Worm (Caenorhabditis elegans): ENCODE data around the gene W06D11.3.
A peak's percentile ranks its signal among the peaks of the same experiment; 100 is the strongest.

The W06D11.3 gene

ce11 chrX:12333479-12333878, 35.0 kb downstream of the W06D11.3 start, which contains the start of gene srd-47:
srd-47 (plus strand) TSS chrX:12333642.
- TF ChIP-seq syd-9 (tag; optimal IDR thresholded peaks at IDR 0.05), result no peak
- TF ChIP-seq ceh-34 (tag; optimal IDR thresholded peaks at IDR 0.05), result no peak
- TF ChIP-seq mec-3 (tag; optimal IDR thresholded peaks at IDR 0.05; ENCODE audit: borderline replicate concordance), result no peak
- TF ChIP-seq sdc-2 (tag; optimal IDR thresholded peaks at IDR 0.05), result no peak
- TF ChIP-seq pqm-1 (tag; optimal IDR thresholded peaks at IDR 0.05), result no peak
- TF ChIP-seq eyg-1 (tag; optimal IDR thresholded peaks at IDR 0.05), result no peak
- no peak for TF ChIP-seq lin-11 (tag; optimal IDR thresholded peaks at IDR 0.05)
- no peak for TF ChIP-seq ceh-2 (tag; optimal IDR thresholded peaks at IDR 0.05)
- TF ChIP-seq ceh-31 (tag; optimal IDR thresholded peaks at IDR 0.05), result no peak
- TF ChIP-seq pha-2 (tag; optimal IDR thresholded peaks at IDR 0.05), result no peak
- TF ChIP-seq ttx-3 (tag; optimal IDR thresholded peaks at IDR 0.05), result no peak
- TF ChIP-seq ceh-30 (tag; optimal IDR thresholded peaks at IDR 0.05), result no peak
- TF ChIP-seq gmeb-2 (tag; optimal IDR thresholded peaks at IDR 0.05), result no peak
- TF ChIP-seq tbx-7 (tag; optimal IDR thresholded peaks at IDR 0.05), result no peak
- no peak for TF ChIP-seq rnt-1 (tag; optimal IDR thresholded peaks at IDR 0.05)
- no peak for TF ChIP-seq C08G9.2 (tag; optimal IDR thresholded peaks at IDR 0.05)
- TF ChIP-seq lim-6 (tag; optimal IDR thresholded peaks at IDR 0.05), result no peak
- TF ChIP-seq nhr-232 (tag; optimal IDR thresholded peaks at IDR 0.05), result no peak

ce11 chrX:12335808-12336207, 37.3 kb downstream of the W06D11.3 start, which contains the start of gene srd-48:
srd-48 (plus strand) TSS chrX:12336108.
- TF ChIP-seq npax-4 (tag; optimal IDR thresholded peaks at IDR 0.05) (no peak), ceh-22 (tag; optimal IDR thresholded peaks at IDR 0.05) (no peak), ama-1 (optimal IDR thresholded peaks at IDR 0.05) (no peak), fax-1 (tag; optimal IDR thresholded peaks at IDR 0.05) (no peak), hlh-6 (tag; optimal IDR thresholded peaks at IDR 0.05) (no peak), pqm-1 (tag; optimal IDR thresholded peaks at IDR 0.05) (no peak), ceh-2 (tag; optimal IDR thresholded peaks at IDR 0.05) (no peak), zip-5 (tag; optimal IDR thresholded peaks at IDR 0.05) (no peak), sdc-2 (tag; optimal IDR thresholded peaks at IDR 0.05) (no peak)

- TF ChIP-seq ceh-30 (tag; optimal IDR thresholded peaks at IDR 0.05), result no peak
- TF ChIP-seq che-1 (tag; optimal IDR thresholded peaks at IDR 0.05), result peak; percentile 42
- TF ChIP-seq ceh-31 (tag; optimal IDR thresholded peaks at IDR 0.05), result no peak
- TF ChIP-seq rnt-1 (tag; optimal IDR thresholded peaks at IDR 0.05), result no peak
- TF ChIP-seq elt-2 (tag; optimal IDR thresholded peaks at IDR 0.05), result peak; percentile 27
- no peak for TF ChIP-seq ceh-19 (GFP tag; optimal IDR thresholded peaks at IDR 0.05)
- peak; percentile 23 for TF ChIP-seq ttx-3 (tag; optimal IDR thresholded peaks at IDR 0.05)
- no peak for TF ChIP-seq F13H6.1 (tag; optimal IDR thresholded peaks at IDR 0.05)
- no peak for TF ChIP-seq hlh-15 (tag; optimal IDR thresholded peaks at IDR 0.05)
- TF ChIP-seq tbx-2 (tag; optimal IDR thresholded peaks at IDR 0.05), result no peak
- peak; percentile 9 for TF ChIP-seq sdc-2 (tag; optimal IDR thresholded peaks at IDR 0.05)
- TF ChIP-seq unc-42 (tag; optimal IDR thresholded peaks at IDR 0.05), result no peak
- no peak for TF ChIP-seq odd-2 (tag; optimal IDR thresholded peaks at IDR 0.05)
These were observed 39.5 kb downstream of the W06D11.3 start, which contains the start of gene srd-44 for ce11 chrX:12337846-12338490. srd-44 (plus strand) TSS chrX:12338440.

- TF ChIP-seq nhr-232 (tag; optimal IDR thresholded peaks at IDR 0.05) (no peak), syd-9 (tag; optimal IDR thresholded peaks at IDR 0.05) (no peak), ceh-14 (tag; optimal IDR thresholded peaks at IDR 0.05) (no peak), sox-4 (tag; optimal IDR thresholded peaks at IDR 0.05) (no peak), elt-2 (tag; optimal IDR thresholded peaks at IDR 0.05) (no peak), che-1 (tag; optimal IDR thresholded peaks at IDR 0.05) (no peak), nhr-11 (tag; optimal IDR thresholded peaks at IDR 0.05) (no peak)
These were observed 42.9 kb downstream of the W06D11.3 start, which contains the start of gene zig-2 for ce11 chrX:12341338-12341737. zig-2 (minus strand) TSS chrX:12341438.

- TF ChIP-seq ahr-1 (tag; optimal IDR thresholded peaks at IDR 0.05), result no peak
- TF ChIP-seq ceh-34 (tag; optimal IDR thresholded peaks at IDR 0.05), result no peak
- TF ChIP-seq hlh-8 (tag; optimal IDR thresholded peaks at IDR 0.05), result no peak
- no peak for TF ChIP-seq C38D4.7 (GFP tag; optimal IDR thresholded peaks at IDR 0.05)
- TF ChIP-seq fax-1 (tag; optimal IDR thresholded peaks at IDR 0.05), result no peak
- TF ChIP-seq ref-2 (tag; optimal IDR thresholded peaks at IDR 0.05), result no peak
- no peak for TF ChIP-seq zip-5 (tag; optimal IDR thresholded peaks at IDR 0.05)
- TF ChIP-seq fkh-6 (tag; optimal IDR thresholded peaks at IDR 0.05), result no peak
- TF ChIP-seq sox-4 (tag; optimal IDR thresholded peaks at IDR 0.05), result no peak
- TF ChIP-seq pha-4 (tag; optimal IDR thresholded peaks at IDR 0.05), result no peak
- TF ChIP-seq che-1 (tag; optimal IDR thresholded peaks at IDR 0.05), result no peak
These were observed 44.8 kb downstream of the W06D11.3 start, which contains the start of the genes nspc-9 and nspc-10 for ce11 chrX:12343279-12343678. nspc-9 (minus strand) TSS chrX:12343379. nspc-10 (plus strand) TSS chrX:12343609.
